Fruit fly (Drosophila melanogaster): ENCODE measurements around the gene CG4928.
A peak's percentile ranks its signal among the peaks of the same experiment; 100 is the strongest.

CG4928 gene

dm6 chrX:16917462-16917861, 4.5 kb downstream of the CG4928 start (continued):
- TF ChIP-seq sisA (GFP tag; IDR thresholded peaks at IDR 0.05), result no peak
- no peak for TF ChIP-seq Pdp1 (GFP tag; optimal IDR thresholded peaks at IDR 0.05)
- TF ChIP-seq Ets97D (GFP tag; optimal IDR thresholded peaks at IDR 0.05), result no peak
- 0 out of 4 replicates have a peak, but pooled peaks have one; percentile 10 for TF ChIP-seq chinmo (GFP tag; IDR thresholded peaks at IDR 0.05; ENCODE audit: partially characterized antibody)
- TF ChIP-seq jigr1 (GFP tag; IDR thresholded peaks at IDR 0.05), result no peak
- TF ChIP-seq otp (GFP tag; IDR thresholded peaks at IDR 0.05), result no peak
- TF ChIP-seq CG2678 (tag; optimal IDR thresholded peaks at IDR 0.05), result peak; percentile 23
- TF ChIP-seq al (GFP tag; IDR thresholded peaks at IDR 0.05), result no peak
- no peak for TF ChIP-seq gt (GFP tag; IDR thresholded peaks at IDR 0.05)
- no peak for TF ChIP-seq Doc2 (GFP tag; IDR thresholded peaks at IDR 0.05)
- TF ChIP-seq dysf (GFP tag; IDR thresholded peaks at IDR 0.05), result 0 out of 3 replicates have a peak, but pooled peaks have one; percentile 16
- TF ChIP-seq crp (GFP tag; optimal IDR thresholded peaks at IDR 0.05), result no peak
- TF ChIP-seq knrl (GFP tag; IDR thresholded peaks at IDR 0.05; ENCODE audit: partially characterized antibody), result no peak
- no peak for TF ChIP-seq disco-r (GFP tag; optimal IDR thresholded peaks at IDR 0.05)
- no peak for TF ChIP-seq Sin3A (optimal IDR thresholded peaks at IDR 0.05)
- no peak for TF ChIP-seq CG3726 (GFP tag; IDR thresholded peaks at IDR 0.05)
- no peak for TF ChIP-seq CG8478 (optimal IDR thresholded peaks at IDR 0.05)
- TF ChIP-seq CG10321 (GFP tag; IDR thresholded peaks at IDR 0.05), result no peak
- TF ChIP-seq HLHmδ (GFP tag; optimal IDR thresholded peaks at IDR 0.05), result no peak
- no peak for TF ChIP-seq CG16863 (GFP tag; optimal IDR thresholded peaks at IDR 0.05)
- TF ChIP-seq CG5245 (GFP tag; optimal IDR thresholded peaks at IDR 0.05), result no peak
- no peak for TF ChIP-seq Side (GFP tag; optimal IDR thresholded peaks at IDR 0.05)
- TF ChIP-seq CG10209 (GFP tag; optimal IDR thresholded peaks at IDR 0.05), result no peak
- TF ChIP-seq CG18011 (GFP tag; optimal IDR thresholded peaks at IDR 0.05), result no peak
- no peak for TF ChIP-seq MBD-R2 (GFP tag; IDR thresholded peaks at IDR 0.05)
- TF ChIP-seq CG30431 (GFP tag; optimal IDR thresholded peaks at IDR 0.05), result no peak
- TF ChIP-seq CG32772 (GFP tag; IDR thresholded peaks at IDR 0.05), result no peak
- TF ChIP-seq CG14710 (tag; optimal IDR thresholded peaks at IDR 0.05), result no peak
- no peak for TF ChIP-seq CG2889 (GFP tag; IDR thresholded peaks at IDR 0.05)
- no peak for TF ChIP-seq CG12942 (GFP tag; optimal IDR thresholded peaks at IDR 0.05)
- TF ChIP-seq bab2 (GFP tag; optimal IDR thresholded peaks at IDR 0.05), result no peak
- TF ChIP-seq Rx (GFP tag; IDR thresholded peaks at IDR 0.05), result no peak
- TF ChIP-seq CG6654 (GFP tag; optimal IDR thresholded peaks at IDR 0.05), result no peak
- no peak for TF ChIP-seq Dek (tag; optimal IDR thresholded peaks at IDR 0.05)
- no peak for TF ChIP-seq CG10462 (GFP tag; optimal IDR thresholded peaks at IDR 0.05)
- TF ChIP-seq sima (GFP tag; optimal IDR thresholded peaks at IDR 0.05), result no peak
- no peak for TF ChIP-seq CG4730 (GFP tag; IDR thresholded peaks at IDR 0.05)
- no peak for TF ChIP-seq CG12071 (GFP tag; optimal IDR thresholded peaks at IDR 0.05)
- TF ChIP-seq CG4282 (GFP tag; optimal IDR thresholded peaks at IDR 0.05), result no peak
- TF ChIP-seq Lpt (GFP tag; optimal IDR thresholded peaks at IDR 0.05), result no peak
- no peak for TF ChIP-seq gem (tag; optimal IDR thresholded peaks at IDR 0.05)
- peak; percentile 24 for TF ChIP-seq wek (GFP tag; optimal IDR thresholded peaks at IDR 0.05)
- no peak for TF ChIP-seq so (GFP tag; IDR thresholded peaks at IDR 0.05)
- TF ChIP-seq CG31365 (tag; optimal IDR thresholded peaks at IDR 0.05), result no peak
- TF ChIP-seq CG14965 (GFP tag; optimal IDR thresholded peaks at IDR 0.05; ENCODE audit: borderline replicate concordance), result no peak
- TF ChIP-seq GATAe (GFP tag; conservative IDR thresholded peaks at IDR 0.05), result no peak
- no peak for TF ChIP-seq H15 (GFP tag; IDR thresholded peaks at IDR 0.05)
- no peak for TF ChIP-seq CG16815 (GFP tag; optimal IDR thresholded peaks at IDR 0.05)
- no peak for TF ChIP-seq H2.0 (GFP tag; IDR thresholded peaks at IDR 0.05)
- no peak for TF ChIP-seq Sox102F (GFP tag; optimal IDR thresholded peaks at IDR 0.05)
- TF ChIP-seq HmgZ (tag; optimal IDR thresholded peaks at IDR 0.05), result no peak
- no peak for TF ChIP-seq CG34224 (GFP tag; IDR thresholded peaks at IDR 0.05; ENCODE audit: partially characterized antibody)
- no peak for TF ChIP-seq NfI (GFP tag; optimal IDR thresholded peaks at IDR 0.05)
